Worm (Caenorhabditis elegans) whole organism, L3 larva: ENCODE data around the gene clc-2.

Experiments used
- ama-1 ChIP-seq: fragments of 150-350 bp; optimal IDR thresholded peaks from 2 replicates; lab custom pipeline; 2018
- ceh-16 ChIP-seq: sonication (generic microtip); optimal IDR thresholded peaks from 2 replicates; lab custom pipeline; 2017; ENCODE audit warnings: missing biosample characterization, missing genetic modification characterization
- ceh-28 ChIP-seq: fragments of 150-350 bp; optimal IDR thresholded peaks from 2 replicates; lab custom pipeline; 2014; ENCODE audit warnings: missing biosample characterization, missing genetic modification reagents, missing genetic modification characterization
- ceh-82 ChIP-seq: fragments of 150-350 bp; optimal IDR thresholded peaks from 2 replicates; lab custom pipeline; 2014; ENCODE audit warnings: missing biosample characterization, missing genetic modification characterization
- ceh-9 ChIP-seq: sonication (generic microtip); optimal IDR thresholded peaks from 2 replicates; lab custom pipeline; 2018; ENCODE audit warnings: missing biosample characterization, missing genetic modification characterization
- daf-12 ChIP-seq: fragments of 150-350 bp; optimal IDR thresholded peaks from 2 replicates; lab custom pipeline; 2014; ENCODE audit warnings: missing biosample characterization, missing genetic modification reagents, missing genetic modification characterization
- egl-5 ChIP-seq: fragments of 150-350 bp; optimal IDR thresholded peaks from 2 replicates; lab custom pipeline; 2017; ENCODE audit warnings: missing biosample characterization, missing genetic modification reagents, missing genetic modification characterization, inconsistent platforms
- elt-1 ChIP-seq: fragments of 150-350 bp; optimal IDR thresholded peaks from 2 replicates; lab custom pipeline; 2014; ENCODE audit warnings: missing biosample characterization, missing genetic modification characterization
- elt-2 ChIP-seq: sonication (generic microtip); optimal IDR thresholded peaks from 2 replicates; lab custom pipeline; 2016; ENCODE audit warnings: missing genetic modification reagents, mild to moderate bottlenecking, missing genetic modification characterization, missing compliant biosample characterization
- elt-3 ChIP-seq, 3 experiments: fragments of 150-350 bp in 1 of 3; sonication (generic microtip) in 2 of 3; optimal IDR thresholded peaks; 2 replicates in 2 of 3; 4 replicates in 1 of 3; lab custom pipeline; 2014 to 2017; ENCODE audit warnings: missing biosample characterization in 3 of 3, missing genetic modification characterization in 3 of 3
- fkh-10 ChIP-seq: sonication (generic microtip); optimal IDR thresholded peaks from 2 replicates; lab custom pipeline; 2017; ENCODE audit warnings: missing biosample characterization, missing genetic modification reagents, missing genetic modification characterization
- fkh-2 ChIP-seq: fragments of 150-350 bp; optimal IDR thresholded peaks from 2 replicates; lab custom pipeline; 2014; ENCODE audit warnings: missing biosample characterization, missing genetic modification reagents, missing genetic modification characterization
- fos-1 ChIP-seq: fragments of 150-350 bp; optimal IDR thresholded peaks from 2 replicates; lab custom pipeline; 2014; ENCODE audit warnings: missing biosample characterization, missing genetic modification characterization
- hmg-11 ChIP-seq: sonication (generic microtip); optimal IDR thresholded peaks from 2 replicates; lab custom pipeline; 2016; ENCODE audit warnings: missing genetic modification characterization, missing compliant biosample characterization
- lin-15B ChIP-seq: fragments of 150-350 bp; optimal IDR thresholded peaks from 2 replicates; lab custom pipeline; 2014; ENCODE audit warnings: missing biosample characterization, missing genetic modification characterization
- lin-39 ChIP-seq: fragments of 150-350 bp; optimal IDR thresholded peaks from 2 replicates; lab custom pipeline; 2018; ENCODE audit warnings: missing biosample characterization, missing genetic modification reagents, missing genetic modification characterization
- lsy-12 ChIP-seq: sonication (generic microtip); optimal IDR thresholded peaks from 2 replicates; lab custom pipeline; 2016; ENCODE audit warnings: mild to moderate bottlenecking, missing genetic modification characterization, missing compliant biosample characterization
- mdl-1 ChIP-seq: fragments of 150-350 bp; optimal IDR thresholded peaks from 2 replicates; lab custom pipeline; 2014; ENCODE audit warnings: missing biosample characterization, missing genetic modification characterization
- nfya-1 ChIP-seq: sonication (generic microtip); optimal IDR thresholded peaks from 2 replicates; lab custom pipeline; 2017; ENCODE audit warnings: missing genetic modification characterization, mild to moderate bottlenecking, missing compliant biosample characterization, antibody characterized with exemption, moderate library complexity; ENCODE audit not compliant: insufficient read depth
- nhr-11 ChIP-seq: fragments of 150-350 bp; optimal IDR thresholded peaks from 2 replicates; lab custom pipeline; 2014; ENCODE audit warnings: missing biosample characterization, missing genetic modification characterization
- nhr-12 ChIP-seq: fragments of 150-350 bp; optimal IDR thresholded peaks from 2 replicates; lab custom pipeline; 2014; ENCODE audit warnings: missing biosample characterization, missing genetic modification characterization
- nhr-23 ChIP-seq: fragments of 150-350 bp; optimal IDR thresholded peaks from 2 replicates; lab custom pipeline; 2014; ENCODE audit warnings: missing biosample characterization, missing genetic modification reagents, missing genetic modification characterization
- nhr-237 ChIP-seq: fragments of 150-350 bp; optimal IDR thresholded peaks from 2 replicates; lab custom pipeline; 2014; ENCODE audit warnings: missing biosample characterization, missing genetic modification characterization
- nhr-25 ChIP-seq: sonication (generic microtip); optimal IDR thresholded peaks from 2 replicates; lab custom pipeline; 2017; ENCODE audit warnings: missing biosample characterization, missing genetic modification characterization
- nhr-28 ChIP-seq: fragments of 150-350 bp; optimal IDR thresholded peaks from 2 replicates; lab custom pipeline; 2014; ENCODE audit warnings: missing biosample characterization, missing genetic modification characterization
- nhr-67 ChIP-seq: fragments of 150-350 bp; optimal IDR thresholded peaks from 2 replicates; lab custom pipeline; 2014; ENCODE audit warnings: missing biosample characterization, missing genetic modification characterization
- nhr-76 ChIP-seq: fragments of 150-350 bp; sonication (generic microtip); optimal IDR thresholded peaks from 5 replicates; lab custom pipeline; 2014; ENCODE audit warnings: missing biosample characterization, missing genetic modification characterization
- nhr-77 ChIP-seq: fragments of 150-350 bp; optimal IDR thresholded peaks from 2 replicates; lab custom pipeline; 2014; ENCODE audit warnings: missing biosample characterization, missing genetic modification characterization
- pha-4 ChIP-seq: fragments of 150-350 bp; optimal IDR thresholded peaks from 2 replicates; lab custom pipeline; 2014; ENCODE audit warnings: missing biosample characterization, missing genetic modification reagents, missing genetic modification characterization
- pqm-1 ChIP-seq: fragments of 150-350 bp; optimal IDR thresholded peaks from 2 replicates; lab custom pipeline; 2017; ENCODE audit warnings: missing biosample characterization, missing genetic modification characterization, inconsistent platforms
- sea-2 ChIP-seq: fragments of 150-350 bp; sonication (generic microtip); optimal IDR thresholded peaks from 4 replicates; lab custom pipeline; 2014; ENCODE audit warnings: missing biosample characterization, missing genetic modification reagents, missing genetic modification characterization
- skn-1 ChIP-seq: fragments of 150-350 bp; optimal IDR thresholded peaks from 2 replicates; lab custom pipeline; 2014; ENCODE audit warnings: missing biosample characterization, missing genetic modification characterization
- tbx-2 ChIP-seq: sonication (generic microtip); optimal IDR thresholded peaks from 2 replicates; lab custom pipeline; 2016; ENCODE audit warnings: mild to moderate bottlenecking, missing genetic modification characterization, missing compliant biosample characterization
- unc-39 ChIP-seq: sonication (generic microtip); optimal IDR thresholded peaks from 4 replicates; lab custom pipeline; 2017; ENCODE audit warnings: missing biosample characterization, missing genetic modification characterization
- zag-1 ChIP-seq: fragments of 150-350 bp; optimal IDR thresholded peaks from 2 replicates; lab custom pipeline; 2014; ENCODE audit warnings: missing biosample characterization, missing genetic modification characterization
- ztf-4 ChIP-seq: fragments of 150-350 bp; optimal IDR thresholded peaks from 2 replicates; lab custom pipeline; 2014; ENCODE audit warnings: missing biosample characterization, missing genetic modification characterization

Gene clc-2

ce11 chrX:7431165-7431564 lies at the start of gene clc-2:
Gene clc-2 (plus strand): TSS chrX:7431465.
- TF ChIP-seq nfya-1 (tag; lab: Kevin White, UChicago) (no peak), fkh-10 (GFP tag; lab: Kevin White, UChicago) (no peak), pqm-1 (tag; lab: Kevin White, UChicago) (no peak), ama-1 (lab: Kevin White, UChicago) (no peak), ceh-28 (tag; lab: Kevin White, UChicago) (no peak), tbx-2 (tag; lab: Kevin White, UChicago) (no peak), nhr-28 (tag; lab: Kevin White, UChicago) (no peak), unc-39 (tag; lab: Kevin White, UChicago) (no peak), ceh-16 (no peak), elt-3 (tag; optimal IDR thresholded peaks at IDR 0.05; lab: Kevin White, UChicago) (no peak), daf-12 (tag; lab: Kevin White, UChicago) (no peak), nhr-12 (no peak), ceh-82 (tag; lab: Kevin White, UChicago) (no peak)
- TF ChIP-seq, all 47 proteins: peak for 0

- no peak for TF ChIP-seq egl-5 (tag; lab: Kevin White, UChicago)
- TF ChIP-seq ceh-82 (tag; lab: Kevin White, UChicago) = no peak
- no peak for TF ChIP-seq nfya-1 (tag; lab: Kevin White, UChicago)
- TF ChIP-seq sea-2 (GFP tag; lab: Kevin White, UChicago) = no peak
- no peak for TF ChIP-seq nhr-67
- TF ChIP-seq elt-1 (tag; lab: Kevin White, UChicago) = no peak
Measured at ce11 chrX:7390270-7390669, 41.0 kb upstream of the clc-2 start, which contains the start of gene C10A4.6. Gene C10A4.6 (plus strand): TSS chrX:7390570.

- TF ChIP-seq lin-15B = no peak
- no peak for TF ChIP-seq tbx-2 (tag; lab: Kevin White, UChicago)
- TF ChIP-seq nhr-23 (tag; lab: Kevin White, UChicago) = no peak
- TF ChIP-seq mdl-1 = no peak
- TF ChIP-seq ztf-4 (tag; lab: Kevin White, UChicago) = no peak
- TF ChIP-seq pqm-1 (tag; lab: Kevin White, UChicago) = no peak
- TF ChIP-seq fkh-2 (tag; lab: Kevin White, UChicago) = no peak
- TF ChIP-seq egl-5 (tag; lab: Kevin White, UChicago) = no peak
- TF ChIP-seq nhr-25 (tag; lab: Kevin White, UChicago) = no peak
- TF ChIP-seq nhr-77 (tag; lab: Kevin White, UChicago) = no peak
- TF ChIP-seq skn-1 (tag; lab: Kevin White, UChicago) = no peak
- TF ChIP-seq ceh-16 = no peak
- TF ChIP-seq hmg-11 = no peak
- TF ChIP-seq pha-4 = no peak
Measured at ce11 chrX:7393167-7393566, 38.1 kb upstream of the clc-2 start, which contains the start of gene gad-2. Gene gad-2 (plus strand): TSS chrX:7393467.

- TF ChIP-seq lsy-12 (tag; lab: Kevin White, UChicago) = no peak
- TF ChIP-seq ceh-28 (tag; lab: Kevin White, UChicago) = no peak
- no peak for TF ChIP-seq nhr-237
- TF ChIP-seq lin-39 (tag; lab: Kevin White, UChicago) = no peak
- TF ChIP-seq ceh-9 = no peak
- no peak for TF ChIP-seq fos-1
- TF ChIP-seq pha-4 = no peak
- TF ChIP-seq nhr-11 (tag; lab: Kevin White, UChicago) = no peak
- no peak for TF ChIP-seq elt-2 (tag; lab: Kevin White, UChicago)
- no peak for TF ChIP-seq nhr-23 (tag; lab: Kevin White, UChicago)
- TF ChIP-seq zag-1 (tag; lab: Kevin White, UChicago) = no peak
- no peak for TF ChIP-seq nhr-28 (tag; lab: Kevin White, UChicago)
- TF ChIP-seq nhr-76 (tag; lab: Kevin White, UChicago) = no peak
- TF ChIP-seq egl-5 (tag; lab: Kevin White, UChicago) = no peak
- TF ChIP-seq elt-1 (tag; lab: Kevin White, UChicago) = no peak
- TF ChIP-seq tbx-2 (tag; lab: Kevin White, UChicago) = no peak
- no peak for TF ChIP-seq sea-2 (GFP tag; lab: Kevin White, UChicago)
- no peak for TF ChIP-seq ama-1 (lab: Kevin White, UChicago)
- no peak for TF ChIP-seq fkh-2 (tag; lab: Kevin White, UChicago)
Measured at ce11 chrX:7397935-7398334, 33.3 kb upstream of the clc-2 start, which contains the start of gene C10A4.13. Gene C10A4.13 (minus strand): TSS chrX:7398035.
